Worm (Caenorhabditis elegans) whole organism, L1 larva: Measurements from ENCODE around the gene drr-1.

Experiments used
- F16B12.6 ChIP-seq: fragments of 150-350 bp; optimal IDR thresholded peaks from 2 replicates; lab custom pipeline; 2014; ENCODE audit warnings: missing biosample characterization, missing genetic modification characterization
- aha-1 ChIP-seq: fragments of 150-350 bp; optimal IDR thresholded peaks from 2 replicates; lab custom pipeline; 2014; ENCODE audit warnings: missing biosample characterization, missing genetic modification characterization
- alr-1 ChIP-seq: fragments of 200-800 bp; sonication (Bioruptor generic); optimal IDR thresholded peaks from 2 replicates; lab custom pipeline; 2018; ENCODE audit warnings: borderline replicate concordance, mild to moderate bottlenecking, missing genetic modification characterization, missing compliant biosample characterization
- aly-2 ChIP-seq: fragments of 150-350 bp; optimal IDR thresholded peaks from 2 replicates; lab custom pipeline; 2014; ENCODE audit warnings: missing biosample characterization, missing genetic modification characterization
- blmp-1 ChIP-seq: fragments of 150-350 bp; optimal IDR thresholded peaks from 2 replicates; lab custom pipeline; 2014; ENCODE audit warnings: missing biosample characterization, missing genetic modification characterization
- ceh-63 ChIP-seq: fragments of 200-800 bp; sonication (Bioruptor generic); optimal IDR thresholded peaks from 2 replicates; lab custom pipeline; 2018; ENCODE audit warnings: mild to moderate bottlenecking, missing genetic modification characterization, missing compliant biosample characterization
- ceh-8 ChIP-seq: fragments of 200-800 bp; sonication (Bioruptor generic); optimal IDR thresholded peaks from 2 replicates; lab custom pipeline; 2018; ENCODE audit warnings: mild to moderate bottlenecking, missing genetic modification characterization, moderate library complexity, missing compliant biosample characterization
- ceh-82 ChIP-seq, 3 experiments: fragments of 150-350 bp in 1 of 3; sonication (generic microtip) in 2 of 3; optimal IDR thresholded peaks; 2 replicates each; lab custom pipeline; 2014 to 2017; ENCODE audit warnings: missing biosample characterization in 3 of 3, missing genetic modification characterization in 3 of 3
- ceh-88 ChIP-seq: fragments of 200-800 bp; sonication (Bioruptor generic); IDR thresholded peaks from 2 replicates; pipeline ENCODE4 v1.3.6; 2022; ENCODE audit warnings: missing genetic modification characterization, missing compliant biosample characterization
- ceh-90 ChIP-seq: sonication (generic microtip); optimal IDR thresholded peaks from 2 replicates; lab custom pipeline; 2016; ENCODE audit warnings: missing genetic modification characterization, missing compliant biosample characterization
- ces-1 ChIP-seq: fragments of 150-350 bp; optimal IDR thresholded peaks from 2 replicates; lab custom pipeline; 2014; ENCODE audit warnings: missing biosample characterization, missing genetic modification reagents, missing genetic modification characterization
- dsc-1 ChIP-seq: sonication (generic microtip); optimal IDR thresholded peaks from 2 replicates; lab custom pipeline; 2016; ENCODE audit warnings: mild to moderate bottlenecking, missing genetic modification characterization, missing compliant biosample characterization
- egl-13 ChIP-seq: sonication (generic microtip); optimal IDR thresholded peaks from 2 replicates; lab custom pipeline; 2016; ENCODE audit warnings: missing genotype, missing genetic modification reagents, missing genetic modification characterization, missing compliant biosample characterization
- egl-27 ChIP-seq, 2 experiments: fragments of 150-350 bp in 1 of 2; sonication (generic microtip); optimal IDR thresholded peaks; 3 replicates each; lab custom pipeline; 2017 to 2018; ENCODE audit warnings: missing biosample characterization in 2 of 2, missing genetic modification characterization in 2 of 2, missing genetic modification reagents in 2 of 2
- elt-2 ChIP-seq: sonication (generic microtip); optimal IDR thresholded peaks from 2 replicates; lab custom pipeline; 2016; ENCODE audit warnings: missing genetic modification characterization, mild to moderate bottlenecking, inconsistent platforms, missing compliant biosample characterization, missing genetic modification reagents
- fkh-10 ChIP-seq: sonication (generic microtip); optimal IDR thresholded peaks from 2 replicates; lab custom pipeline; 2017; ENCODE audit warnings: missing biosample characterization, missing genetic modification reagents, missing genetic modification characterization
- fkh-4 ChIP-seq: sonication (generic microtip); optimal IDR thresholded peaks from 2 replicates; lab custom pipeline; 2016; ENCODE audit warnings: missing compliant biosample characterization, missing genetic modification characterization, borderline replicate concordance
- fos-1 ChIP-seq: fragments of 150-350 bp; optimal IDR thresholded peaks from 2 replicates; lab custom pipeline; 2014; ENCODE audit warnings: missing biosample characterization, missing genetic modification characterization
- grh-1 ChIP-seq: fragments of 200-800 bp; sonication (Bioruptor generic); IDR thresholded peaks from 2 replicates; pipeline ENCODE4 v1.3.6; 2022; ENCODE audit warnings: missing genetic modification reagents, missing genetic modification characterization, missing compliant biosample characterization
- hlh-17 ChIP-seq: fragments of 200-800 bp; sonication (Bioruptor generic); optimal IDR thresholded peaks from 2 replicates; lab custom pipeline; 2018; ENCODE audit warnings: missing genetic modification characterization, mild to moderate bottlenecking, missing compliant biosample characterization, moderate library complexity, borderline replicate concordance
- hlh-4 ChIP-seq: sonication (generic microtip); optimal IDR thresholded peaks from 2 replicates; lab custom pipeline; 2016; ENCODE audit warnings: mild to moderate bottlenecking, missing genetic modification characterization, missing compliant biosample characterization
- hpl-2 ChIP-seq: fragments of 150-350 bp; optimal IDR thresholded peaks from 2 replicates; lab custom pipeline; 2014; ENCODE audit warnings: missing biosample characterization, missing genetic modification reagents, missing genetic modification characterization
- irx-1 ChIP-seq: sonication (generic microtip); optimal IDR thresholded peaks from 2 replicates; lab custom pipeline; 2016; ENCODE audit warnings: missing genetic modification characterization, missing compliant biosample characterization
- jun-1 ChIP-seq: fragments of 150-350 bp; optimal IDR thresholded peaks from 2 replicates; lab custom pipeline; 2014; ENCODE audit warnings: missing biosample characterization, missing genetic modification reagents, missing genetic modification characterization
- lin-13 ChIP-seq: fragments of 150-350 bp; optimal IDR thresholded peaks from 2 replicates; lab custom pipeline; 2014; ENCODE audit warnings: missing biosample characterization, missing genetic modification reagents, missing genetic modification characterization
- lin-14 ChIP-seq: fragments of 200-800 bp; sonication (Bioruptor generic); optimal IDR thresholded peaks from 2 replicates; lab custom pipeline; 2018; ENCODE audit warnings: mild to moderate bottlenecking, missing genetic modification characterization, moderate library complexity, missing compliant biosample characterization
- lin-15B ChIP-seq: fragments of 150-350 bp; sonication (generic microtip); optimal IDR thresholded peaks from 3 replicates; lab custom pipeline; 2014; ENCODE audit warnings: missing biosample characterization, missing genetic modification characterization
- lin-35 ChIP-seq, 2 experiments: fragments of 150-350 bp; optimal IDR thresholded peaks; 2 replicates each; lab custom pipeline; 2014; ENCODE audit warnings: missing biosample characterization in 2 of 2, missing genetic modification characterization in 2 of 2, missing genetic modification reagents in 2 of 2
- lin-39 ChIP-seq: fragments of 150-350 bp; optimal IDR thresholded peaks from 2 replicates; lab custom pipeline; 2014; ENCODE audit warnings: missing biosample characterization, missing genetic modification reagents, missing genetic modification characterization
- lsy-2 ChIP-seq, 2 experiments: fragments of 150-350 bp; optimal IDR thresholded peaks; 2 replicates each; lab custom pipeline; 2014; ENCODE audit warnings: missing biosample characterization in 2 of 2, missing genetic modification characterization in 2 of 2
- mdl-1 ChIP-seq, 2 experiments: fragments of 150-350 bp; optimal IDR thresholded peaks; 2 replicates each; lab custom pipeline; 2014 to 2017; ENCODE audit warnings: missing biosample characterization in 2 of 2, missing genetic modification characterization in 2 of 2, inconsistent platforms in 1 of 2
- mef-2 ChIP-seq: fragments of 150-350 bp; optimal IDR thresholded peaks from 2 replicates; lab custom pipeline; 2014; ENCODE audit warnings: missing biosample characterization, missing genetic modification characterization
- mep-1 ChIP-seq: fragments of 150-350 bp; optimal IDR thresholded peaks from 2 replicates; lab custom pipeline; 2014; ENCODE audit warnings: missing biosample characterization, missing genetic modification characterization
- nhr-11 ChIP-seq: fragments of 150-350 bp; optimal IDR thresholded peaks from 2 replicates; lab custom pipeline; 2014; ENCODE audit warnings: missing biosample characterization, missing genetic modification characterization
- nhr-19 ChIP-seq: fragments of 200-800 bp; sonication (Bioruptor generic); conservative IDR thresholded peaks from 2 replicates; pipeline ENCODE4 v1.3.6; 2022; ENCODE audit warnings: missing genetic modification characterization, missing compliant biosample characterization
- nhr-20 ChIP-seq: sonication (generic microtip); optimal IDR thresholded peaks from 2 replicates; lab custom pipeline; 2016; ENCODE audit warnings: mild to moderate bottlenecking, missing genetic modification characterization, missing compliant biosample characterization
- nhr-28 ChIP-seq: fragments of 150-350 bp; optimal IDR thresholded peaks from 2 replicates; lab custom pipeline; 2014; ENCODE audit warnings: missing biosample characterization, missing genetic modification characterization
- nhr-47 ChIP-seq: sonication (generic microtip); optimal IDR thresholded peaks from 2 replicates; lab custom pipeline; 2016; ENCODE audit warnings: mild to moderate bottlenecking, missing genetic modification characterization, moderate library complexity, missing compliant biosample characterization
- nhr-76 ChIP-seq: sonication (generic microtip); optimal IDR thresholded peaks from 2 replicates; lab custom pipeline; 2017; ENCODE audit warnings: missing biosample characterization, missing genetic modification characterization
- nhr-84 ChIP-seq: sonication (generic microtip); optimal IDR thresholded peaks from 2 replicates; lab custom pipeline; 2017; ENCODE audit warnings: missing biosample characterization, missing genetic modification characterization
- nhr-85 ChIP-seq: sonication (generic microtip); peaks from one replicate; lab custom pipeline; 2016; ENCODE audit warnings: missing genetic modification characterization, inconsistent platforms, missing compliant biosample characterization
- nhr-90 ChIP-seq: sonication (generic microtip); optimal IDR thresholded peaks from 2 replicates; lab custom pipeline; 2016; ENCODE audit warnings: mild to moderate bottlenecking, missing genetic modification characterization, missing compliant biosample characterization; ENCODE audit not compliant: poor library complexity
- pax-3 ChIP-seq: fragments of 200-800 bp; sonication (Bioruptor generic); optimal IDR thresholded peaks from 2 replicates; lab custom pipeline; 2018; ENCODE audit warnings: mild to moderate bottlenecking, missing genetic modification characterization, moderate library complexity, missing compliant biosample characterization
- pqm-1 ChIP-seq: sonication (generic microtip); optimal IDR thresholded peaks from 3 replicates; lab custom pipeline; 2017; ENCODE audit warnings: missing biosample characterization, missing genetic modification characterization
- skn-1 ChIP-seq: fragments of 150-350 bp; optimal IDR thresholded peaks from 2 replicates; lab custom pipeline; 2014; ENCODE audit warnings: missing biosample characterization, missing genetic modification characterization
- tbx-2 ChIP-seq: sonication (generic microtip); optimal IDR thresholded peaks from 2 replicates; lab custom pipeline; 2016; ENCODE audit warnings: missing genetic modification characterization, missing compliant biosample characterization
- unc-130 ChIP-seq: fragments of 150-350 bp; optimal IDR thresholded peaks from 2 replicates; lab custom pipeline; 2017; ENCODE audit warnings: missing biosample characterization, missing genetic modification characterization, inconsistent platforms
- unc-62 ChIP-seq: fragments of 150-350 bp; optimal IDR thresholded peaks from 2 replicates; lab custom pipeline; 2014; ENCODE audit warnings: missing biosample characterization, missing genetic modification reagents, missing genetic modification characterization
- unc-86 ChIP-seq: sonication (generic microtip); optimal IDR thresholded peaks from 2 replicates; lab custom pipeline; 2016; ENCODE audit warnings: missing genetic modification characterization, missing compliant biosample characterization
- unc-98 ChIP-seq: fragments of 200-800 bp; sonication (Bioruptor generic); IDR thresholded peaks from 2 replicates; pipeline ENCODE4 v1.3.6; 2022; ENCODE audit warnings: missing genetic modification characterization, missing compliant biosample characterization
- xbp-1 ChIP-seq: sonication (generic microtip); optimal IDR thresholded peaks from 2 replicates; lab custom pipeline; 2016; ENCODE audit warnings: missing genetic modification characterization, missing compliant biosample characterization

drr-1 gene

DNA sequence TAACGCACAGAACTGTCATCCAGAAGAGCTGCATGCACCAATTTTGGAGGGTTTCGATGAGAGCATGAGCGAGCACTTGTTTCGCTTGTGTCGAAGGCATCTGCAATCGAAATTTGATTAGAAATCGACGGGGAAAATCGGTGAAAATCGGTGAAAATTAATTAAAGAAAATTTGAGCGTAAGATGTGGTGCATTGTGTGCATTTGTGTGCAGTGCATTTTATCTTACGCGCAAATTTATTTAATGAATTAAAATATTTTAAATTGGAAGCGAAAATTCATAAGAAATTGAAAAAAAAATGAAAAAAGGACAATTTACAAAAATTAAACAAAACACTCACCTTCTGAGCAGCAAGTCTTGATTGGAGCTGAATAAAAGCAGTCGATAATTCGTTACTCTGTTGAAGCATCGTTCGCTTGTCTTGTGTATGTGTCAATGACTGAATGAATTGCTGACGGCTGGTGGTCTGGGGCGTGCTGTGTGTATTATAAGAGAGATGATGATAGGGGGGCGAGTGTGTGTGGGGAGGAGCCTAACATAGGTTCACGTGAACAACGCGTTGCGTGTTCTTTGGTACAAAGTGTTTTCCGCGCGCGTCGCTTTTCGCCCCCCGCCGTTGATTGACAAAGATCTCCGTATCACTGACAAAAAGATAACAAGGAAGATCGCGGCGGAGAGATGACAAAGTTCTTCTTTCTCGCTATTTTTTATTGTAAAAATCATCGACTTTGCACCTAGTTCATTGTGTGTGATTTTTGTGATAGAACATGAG, 33.9 kb downstream of the drr-1 start (continued):
- TF ChIP-seq ceh-88: peak; percentile 59; the same call in 1 of the 2 replicates
- TF ChIP-seq mdl-1 (tag; optimal IDR thresholded peaks at IDR 0.05; lab: Kevin White, UChicago): peak in 1 of 2 experiments; percentile 92
- peak; percentile 5 for TF ChIP-seq pax-3
- peak; percentile 91 for TF ChIP-seq nhr-20 (tag; lab: Kevin White, UChicago)
- no peak for TF ChIP-seq ceh-90 (tag; lab: Kevin White, UChicago)
- no peak for TF ChIP-seq lin-39 (tag; lab: Kevin White, UChicago)
- TF ChIP-seq nhr-28: no peak
- peak; percentile 48 for TF ChIP-seq xbp-1 (tag; lab: Kevin White, UChicago)
- TF ChIP-seq hpl-2: no peak
- TF ChIP-seq aly-2 (tag; lab: Kevin White, UChicago): no peak
- TF ChIP-seq lin-13 (GFP tag; lab: Kevin White, UChicago): peak; percentile 29
- peak in 2 of 3 experiments; percentile 24 to 38 for TF ChIP-seq ceh-82 (tag; optimal IDR thresholded peaks at IDR 0.05; lab: Kevin White, UChicago)
- TF ChIP-seq lsy-2 (tag; optimal IDR thresholded peaks at IDR 0.05; lab: Kevin White, UChicago): peak; percentile 47 to 67
- peak; percentile 71 for TF ChIP-seq nhr-47 (tag; lab: Kevin White, UChicago)
- peak; percentile 81 for TF ChIP-seq tbx-2
- no peak for TF ChIP-seq ceh-63
- TF ChIP-seq grh-1 (GFP tag; lab: Robert Waterston, UW): 0 out of 2 replicates have a peak, but pooled peaks have one; percentile 9
- TF ChIP-seq fos-1: peak; percentile 41
- no peak for TF ChIP-seq nhr-84 (tag; lab: Kevin White, UChicago)
- peak; percentile 75 for TF ChIP-seq blmp-1 (tag; lab: Kevin White, UChicago)
- TF ChIP-seq jun-1 (tag; lab: Kevin White, UChicago): peak; percentile 62
- no peak for TF ChIP-seq hlh-17 (GFP tag; lab: Kevin White, UChicago)
- peak; percentile 99 for TF ChIP-seq nhr-19 (GFP tag; lab: Robert Waterston, UW)
- TF ChIP-seq F16B12.6 (tag; lab: Kevin White, UChicago): peak; percentile 15
- peak; percentile 51 for TF ChIP-seq pqm-1 (tag; lab: Kevin White, UChicago)
- peak; percentile 71 for TF ChIP-seq mep-1 (tag; lab: Kevin White, UChicago)
- TF ChIP-seq lin-15B (tag; lab: Kevin White, UChicago): no peak
- TF ChIP-seq dsc-1 (tag; lab: Kevin White, UChicago): peak; percentile 14
- peak; percentile 60 for TF ChIP-seq skn-1 (tag; lab: Kevin White, UChicago)
- no peak for TF ChIP-seq fkh-4
- peak; percentile 95 for TF ChIP-seq lin-14 (GFP tag; lab: Kevin White, UChicago)
- TF ChIP-seq lin-35 (GFP tag; optimal IDR thresholded peaks at IDR 0.05; lab: Kevin White, UChicago): peak; percentile 39 to 65
- TF ChIP-seq elt-2 (tag; lab: Kevin White, UChicago): peak; percentile 82
- TF ChIP-seq aha-1 (tag; lab: Kevin White, UChicago): no peak
- TF ChIP-seq hlh-4 (tag; lab: Kevin White, UChicago): no peak
- peak; percentile 26; the same call in 1 of the 2 replicates for TF ChIP-seq unc-98 (GFP tag; lab: Robert Waterston, UW)
- TF ChIP-seq ceh-8 (GFP tag; lab: Kevin White, UChicago): no peak
- TF ChIP-seq irx-1 (tag; lab: Kevin White, UChicago): peak; percentile 50
- TF ChIP-seq ces-1: no peak
- TF ChIP-seq nhr-90: peak; percentile 71
- TF ChIP-seq egl-13 (tag; lab: Kevin White, UChicago): no peak
- TF ChIP-seq unc-130 (tag; lab: Kevin White, UChicago): peak; percentile 89
- TF ChIP-seq mef-2 (tag; lab: Kevin White, UChicago): peak; percentile 37
- TF ChIP-seq nhr-11: peak; percentile 24
- no peak for TF ChIP-seq fkh-10 (GFP tag; lab: Kevin White, UChicago)
- no peak for TF ChIP-seq unc-86 (tag; lab: Kevin White, UChicago)
- TF ChIP-seq nhr-85 (tag; lab: Kevin White, UChicago): peak; percentile 95
- peak in 1 of 2 experiments; percentile 18 for TF ChIP-seq egl-27 (tag; optimal IDR thresholded peaks at IDR 0.05; lab: Kevin White, UChicago)
- TF ChIP-seq unc-62 (GFP tag; lab: Kevin White, UChicago): no peak
- no peak for TF ChIP-seq alr-1
- TF ChIP-seq nhr-76 (tag; lab: Kevin White, UChicago): no peak
